Fruit fly (Drosophila melanogaster): ENCODE measurements around the gene Hipk.
A peak's percentile ranks its signal among the peaks of the same experiment; 100 is the strongest.

The Hipk gene

DNA sequence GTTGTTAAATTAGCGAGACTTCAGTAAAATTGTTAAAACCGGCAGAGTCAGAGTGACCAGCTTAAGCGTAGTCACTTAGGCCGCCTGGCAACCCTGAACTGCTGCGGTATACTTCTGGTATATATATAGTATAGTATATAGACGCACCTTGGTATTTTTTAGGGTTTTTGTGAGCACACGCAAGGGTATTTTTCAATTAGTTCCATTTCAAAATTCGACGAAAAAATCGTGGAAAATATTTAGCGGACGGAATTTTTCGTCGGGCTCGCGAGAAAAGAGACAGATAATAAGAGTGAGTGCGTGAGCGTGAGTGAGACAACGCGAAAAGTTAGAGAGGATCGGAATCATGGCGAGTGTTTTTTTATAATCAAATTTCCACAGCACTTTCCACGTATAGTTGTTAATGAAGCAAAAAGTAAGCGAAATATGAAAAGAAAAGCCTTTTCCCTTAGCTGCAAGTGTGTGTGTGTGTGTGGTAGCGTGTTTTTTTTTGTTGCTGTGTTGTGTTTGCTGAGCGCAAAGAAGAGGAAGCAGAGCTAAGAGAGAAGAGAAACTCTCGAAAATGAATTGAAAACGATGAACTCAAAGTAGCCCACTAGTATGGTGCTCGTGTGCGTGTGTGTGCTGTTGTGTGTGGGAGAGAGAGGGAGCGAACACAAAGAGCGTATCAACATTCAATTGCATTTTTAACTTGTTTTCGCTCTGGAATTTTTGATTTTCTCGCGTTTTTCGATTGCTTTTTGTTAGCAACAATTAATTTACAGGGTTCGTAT, at the start of gene Hipk, which contains the start of gene Cypl (continued):
- TF ChIP-seq z (GFP tag; IDR thresholded peaks at IDR 0.05) (peak; percentile 69; the same call in 2 of the 3 replicates), CG34422 (GFP tag; IDR thresholded peaks at IDR 0.05) (peak; percentile 79; the same call in 2 of the 3 replicates), CG10321 (GFP tag; IDR thresholded peaks at IDR 0.05) (peak; percentile 77), corto (GFP tag; optimal IDR thresholded peaks at IDR 0.05) (peak; percentile 47), Neu2 (GFP tag; optimal IDR thresholded peaks at IDR 0.05; ENCODE audit: borderline replicate concordance) (no peak), CG8281 (tag; optimal IDR thresholded peaks at IDR 0.05) (no peak), Oli (tag; optimal IDR thresholded peaks at IDR 0.05) (no peak), CG15269 (tag; optimal IDR thresholded peaks at IDR 0.05) (peak; percentile 46), maf-S (GFP tag; optimal IDR thresholded peaks at IDR 0.05) (no peak), unpg (GFP tag; optimal IDR thresholded peaks at IDR 0.05) (no peak), pum (GFP tag; optimal IDR thresholded peaks at IDR 0.05) (no peak), C15 (GFP tag; IDR thresholded peaks at IDR 0.05) (no peak), aop (GFP tag; IDR thresholded peaks at IDR 0.05) (no peak), CG2199 (GFP tag; IDR thresholded peaks at IDR 0.05) (no peak), Dll (GFP tag; IDR thresholded peaks at IDR 0.05; ENCODE audit: partially characterized antibody) (peak; percentile 23; the same call in 2 of the 4 replicates), CG7786 (GFP tag; optimal IDR thresholded peaks at IDR 0.05) (no peak), Dbx (GFP tag; IDR thresholded peaks at IDR 0.05) (no peak; the same call in 2 of the 3 replicates), CG34376 (GFP tag; optimal IDR thresholded peaks at IDR 0.05) (peak; percentile 63), ATbp (GFP tag; optimal IDR thresholded peaks at IDR 0.05) (peak; percentile 4), croc (GFP tag; conservative IDR thresholded peaks at IDR 0.05) (no peak), Ravus (GFP tag; IDR thresholded peaks at IDR 0.05) (no peak), Hmx (GFP tag; optimal IDR thresholded peaks at IDR 0.05) (no peak), dati (GFP tag; IDR thresholded peaks at IDR 0.05) (no peak), lilli (GFP tag; optimal IDR thresholded peaks at IDR 0.05) (peak; percentile 50), dmrt99B (tag; optimal IDR thresholded peaks at IDR 0.05) (peak; percentile 25), CG30431 (GFP tag; optimal IDR thresholded peaks at IDR 0.05) (no peak), CrebB (tag; optimal IDR thresholded peaks at IDR 0.05) (peak; percentile 10), Bteb2 (GFP tag; optimal IDR thresholded peaks at IDR 0.05) (peak; percentile 15), unc-4 (GFP tag; IDR thresholded peaks at IDR 0.05; ENCODE audit: partially characterized antibody) (peak; percentile 46; the same call in 1 of the 2 replicates), CG2875 (GFP tag; optimal IDR thresholded peaks at IDR 0.05) (no peak), Hand (GFP tag; optimal IDR thresholded peaks at IDR 0.05) (peak; percentile 70), danr (GFP tag; IDR thresholded peaks at IDR 0.05) (no peak), CG5953 (GFP tag; IDR thresholded peaks at IDR 0.05) (no peak), Med (GFP tag) (peak; percentile 85), yki (optimal IDR thresholded peaks at IDR 0.05) (peak; percentile 85), fd3F (GFP tag; optimal IDR thresholded peaks at IDR 0.05) (no peak), Atf6 (GFP tag; IDR thresholded peaks at IDR 0.05) (peak; percentile 44; the same call in 1 of the 2 replicates), HmgZ (tag; optimal IDR thresholded peaks at IDR 0.05) (peak; percentile 56), CG10274 (GFP tag; optimal IDR thresholded peaks at IDR 0.05) (no peak), sna (GFP tag; IDR thresholded peaks at IDR 0.05; ENCODE audit: partially characterized antibody) (no peak), Fer3 (tag; optimal IDR thresholded peaks at IDR 0.05) (peak; percentile 40), CG14860 (GFP tag; IDR thresholded peaks at IDR 0.05; ENCODE audit: partially characterized antibody) (no peak), tin (GFP tag; optimal IDR thresholded peaks at IDR 0.05) (no peak), Elba2 (GFP tag; optimal IDR thresholded peaks at IDR 0.05) (peak; percentile 13), Deaf1 (tag; optimal IDR thresholded peaks at IDR 0.05) (no peak), nmo (GFP tag; optimal IDR thresholded peaks at IDR 0.05) (peak; percentile 64), NFAT (GFP tag; IDR thresholded peaks at IDR 0.05) (peak; percentile 61), abd-A (tag; optimal IDR thresholded peaks at IDR 0.05) (peak; percentile 64), CG12391 (tag; optimal IDR thresholded peaks at IDR 0.05) (peak; percentile 44)

Data from whole organism, embryonic.